Fruit fly (Drosophila melanogaster) whole organism, embryonic: Measurements from ENCODE around the gene Gem2.

ENCODE experiments used
- Abd-B ChIP-seq: fragments of 200-800 bp; sonication (Bioruptor generic); optimal IDR thresholded peaks from 2 replicates; lab custom pipeline; 2018; ENCODE audit warnings: missing biosample characterization, mild to moderate bottlenecking, missing genetic modification characterization, moderate library complexity
- Aef1 ChIP-seq: fragments of 200-800 bp; sonication (Bioruptor generic); IDR thresholded peaks from 3 replicates; pipeline ENCODE4 v1.3.6; 2022; ENCODE audit warnings: missing biosample characterization, missing genetic modification characterization
- BEAF-32 ChIP-seq: fragments of 200-800 bp; sonication (Bioruptor generic); optimal IDR thresholded peaks from 3 replicates; lab custom pipeline; 2017; ENCODE audit warnings: missing biosample characterization, missing genetic modification characterization, mild to moderate bottlenecking, moderate library complexity, missing genetic modification reagents
- CG10267 ChIP-seq: fragments of 200-800 bp; sonication (Bioruptor generic); optimal IDR thresholded peaks from 2 replicates; lab custom pipeline; 2018; ENCODE audit warnings: missing biosample characterization, mild to moderate bottlenecking, missing genetic modification characterization, moderate library complexity
- CG11723 ChIP-seq: fragments of 200-800 bp; sonication (Bioruptor generic); optimal IDR thresholded peaks from 2 replicates; lab custom pipeline; 2017; ENCODE audit warnings: missing biosample characterization, mild to moderate bottlenecking, missing genetic modification characterization
- CG1233 ChIP-seq: fragments of 200-800 bp; sonication (Bioruptor generic); optimal IDR thresholded peaks from 4 replicates; lab custom pipeline; 2018; ENCODE audit warnings: missing biosample characterization, mild to moderate bottlenecking, missing genetic modification characterization
- CG13424 ChIP-seq: fragments of 200-800 bp; sonication (Bioruptor generic); optimal IDR thresholded peaks from 2 replicates; lab custom pipeline; 2019; ENCODE audit warnings: missing biosample characterization, mild to moderate bottlenecking, missing genetic modification characterization, moderate library complexity
- CG13775 ChIP-seq: fragments of 200-800 bp; sonication (Bioruptor generic); optimal IDR thresholded peaks from 3 replicates; lab custom pipeline; 2017; ENCODE audit warnings: missing biosample characterization, mild to moderate bottlenecking, missing genetic modification characterization
- CG14667 ChIP-seq: fragments of 200-800 bp; sonication (Bioruptor generic); IDR thresholded peaks from 2 replicates; pipeline ENCODE4 v1.3.6; 2022; ENCODE audit warnings: missing biosample characterization, missing genetic modification characterization
- CG14710 ChIP-seq: fragments of 200-800 bp; sonication (Bioruptor generic); optimal IDR thresholded peaks from 3 replicates; lab custom pipeline; 2019; ENCODE audit warnings: missing biosample characterization, mild to moderate bottlenecking, missing genetic modification characterization, moderate library complexity
- CG15696 ChIP-seq: fragments of 200-800 bp; sonication (Bioruptor generic); optimal IDR thresholded peaks from 2 replicates; lab custom pipeline; 2019; ENCODE audit warnings: missing biosample characterization, mild to moderate bottlenecking, missing genetic modification characterization, moderate library complexity
- CG17186 ChIP-seq: fragments of 200-800 bp; sonication (Bioruptor generic); optimal IDR thresholded peaks from 3 replicates; lab custom pipeline; 2017; ENCODE audit warnings: missing biosample characterization, missing genetic modification reagents, missing genetic modification characterization
- CG18262 ChIP-seq: fragments of 200-800 bp; optimal IDR thresholded peaks from 3 replicates; lab custom pipeline; 2019; ENCODE audit warnings: missing biosample characterization, mild to moderate bottlenecking, missing genetic modification characterization, moderate library complexity
- CG2678 ChIP-seq: fragments of 200-800 bp; sonication (Bioruptor generic); optimal IDR thresholded peaks from 3 replicates; lab custom pipeline; 2019; ENCODE audit warnings: missing biosample characterization, mild to moderate bottlenecking, missing genetic modification characterization, moderate library complexity
- CG30431 ChIP-seq: fragments of 200-800 bp; sonication (Bioruptor generic); optimal IDR thresholded peaks from 2 replicates; lab custom pipeline; 2017; ENCODE audit warnings: missing biosample characterization, missing genetic modification characterization
- CG3065 ChIP-seq: fragments of 200-800 bp; sonication (Bioruptor generic); optimal IDR thresholded peaks from 2 replicates; lab custom pipeline; 2016; ENCODE audit warnings: missing biosample characterization, missing genetic modification characterization
- CG3163 ChIP-seq: fragments of 200-800 bp; sonication (Bioruptor generic); optimal IDR thresholded peaks from 3 replicates; lab custom pipeline; 2016; ENCODE audit warnings: missing biosample characterization, missing genetic modification characterization
- CG3281 ChIP-seq: fragments of 200-800 bp; sonication (Bioruptor generic); optimal IDR thresholded peaks from 3 replicates; lab custom pipeline; 2017; ENCODE audit warnings: missing biosample characterization, mild to moderate bottlenecking, missing genetic modification characterization
- CG5245 ChIP-seq: fragments of 200-800 bp; sonication (Bioruptor generic); optimal IDR thresholded peaks from 3 replicates; lab custom pipeline; 2016; ENCODE audit warnings: missing biosample characterization, missing genetic modification characterization
- CG6654 ChIP-seq: fragments of 200-800 bp; sonication (Bioruptor generic); optimal IDR thresholded peaks from 2 replicates; lab custom pipeline; 2017; ENCODE audit warnings: missing biosample characterization, mild to moderate bottlenecking, missing genetic modification characterization
- CG8765 ChIP-seq: fragments of 200-800 bp; sonication (Bioruptor generic); IDR thresholded peaks from 2 replicates; pipeline ENCODE4 v1.3.6; 2022; ENCODE audit warnings: missing biosample characterization, missing genetic modification characterization
- CG9932 ChIP-seq: fragments of 200-800 bp; sonication (Bioruptor generic); IDR thresholded peaks from 2 replicates; pipeline ENCODE4 v1.3.6; 2022; ENCODE audit warnings: missing biosample characterization, missing genetic modification characterization
- CkIIα-i1 ChIP-seq: fragments of 200-800 bp; sonication (Bioruptor generic); IDR thresholded peaks from 2 replicates; pipeline ENCODE4 v1.3.6; 2022; ENCODE audit warnings: missing biosample characterization, missing genetic modification characterization
- CoRest ChIP-seq: fragments of 200-800 bp; sonication (Bioruptor generic); optimal IDR thresholded peaks from 3 replicates; lab custom pipeline; 2018; ENCODE audit warnings: missing biosample characterization, mild to moderate bottlenecking, missing genetic modification characterization, moderate library complexity
- D19B ChIP-seq: fragments of 200-800 bp; sonication (Bioruptor generic); optimal IDR thresholded peaks from 2 replicates; lab custom pipeline; 2017; ENCODE audit warnings: missing biosample characterization, mild to moderate bottlenecking, missing genetic modification characterization
- Doc2 ChIP-seq: fragments of 200-800 bp; sonication (Bioruptor generic); IDR thresholded peaks from 2 replicates; pipeline ENCODE4 v1.3.6; 2022; ENCODE audit warnings: missing biosample characterization, missing genetic modification characterization
- Fer1 ChIP-seq: fragments of 200-800 bp; sonication (Bioruptor generic); optimal IDR thresholded peaks from 2 replicates; lab custom pipeline; 2017; ENCODE audit warnings: missing biosample characterization, mild to moderate bottlenecking, missing genetic modification characterization
- Fer2 ChIP-seq: fragments of 200-800 bp; sonication (Bioruptor generic); optimal IDR thresholded peaks from 2 replicates; lab custom pipeline; 2018; ENCODE audit warnings: missing biosample characterization, mild to moderate bottlenecking, missing genetic modification characterization, moderate library complexity
- HLH3B ChIP-seq: fragments of 200-800 bp; sonication (Bioruptor generic); IDR thresholded peaks from 2 replicates; pipeline ENCODE4 v1.3.6; 2022; ENCODE audit warnings: missing biosample characterization, missing genetic modification characterization
- Hand ChIP-seq: fragments of 200-800 bp; sonication (Bioruptor generic); optimal IDR thresholded peaks from 2 replicates; lab custom pipeline; 2017; ENCODE audit warnings: mild to moderate bottlenecking, missing biosample characterization, missing genetic modification reagents, missing genetic modification characterization
- Myb ChIP-seq: fragments of 200-800 bp; sonication (Bioruptor generic); optimal IDR thresholded peaks from 2 replicates; lab custom pipeline; 2016; ENCODE audit warnings: missing biosample characterization, missing genetic modification characterization
- Sin3A ChIP-seq: fragments of >200 bp; optimal IDR thresholded peaks from 2 replicates; lab custom pipeline; 2018
- Sox100B ChIP-seq: fragments of 200-800 bp; sonication (Bioruptor generic); optimal IDR thresholded peaks from 3 replicates; lab custom pipeline; 2018; ENCODE audit warnings: missing biosample characterization, mild to moderate bottlenecking, missing genetic modification characterization
- Taf1 ChIP-seq: fragments of 200-800 bp; sonication (Bioruptor generic); IDR thresholded peaks from 2 replicates; pipeline ENCODE4 v1.3.6; 2022; ENCODE audit warnings: missing biosample characterization, missing genetic modification characterization
- ac ChIP-seq: fragments of 200-800 bp; sonication (Bioruptor generic); optimal IDR thresholded peaks from 3 replicates; lab custom pipeline; 2017; ENCODE audit warnings: missing biosample characterization, mild to moderate bottlenecking, missing genetic modification characterization
- al ChIP-seq: fragments of 200-800 bp; sonication (Bioruptor generic); IDR thresholded peaks from 2 replicates; pipeline ENCODE4 v1.3.6; 2022; ENCODE audit warnings: missing biosample characterization, missing genetic modification characterization
- ase ChIP-seq: fragments of 200-800 bp; sonication (Bioruptor generic); IDR thresholded peaks from 3 replicates; pipeline ENCODE4 v1.3.6; 2022; ENCODE audit warnings: missing biosample characterization, missing genetic modification characterization
- cwo ChIP-seq: fragments of 200-800 bp; sonication (Bioruptor generic); optimal IDR thresholded peaks from 3 replicates; lab custom pipeline; 2017; ENCODE audit warnings: missing biosample characterization, missing genetic modification characterization, mild to moderate bottlenecking, moderate library complexity, missing genetic modification reagents
- dysf ChIP-seq: fragments of 200-800 bp; sonication (Bioruptor generic); IDR thresholded peaks from 3 replicates; pipeline ENCODE4 v1.3.6; 2022; ENCODE audit warnings: missing biosample characterization, missing genetic modification characterization
- ewg ChIP-seq: fragments of 200-800 bp; sonication (Bioruptor generic); optimal IDR thresholded peaks from 3 replicates; lab custom pipeline; 2017; ENCODE audit warnings: mild to moderate bottlenecking, missing biosample characterization, missing genetic modification reagents, missing genetic modification characterization
- gcm2 ChIP-seq: fragments of 200-800 bp; sonication (Bioruptor generic); optimal IDR thresholded peaks from 2 replicates; lab custom pipeline; 2016; ENCODE audit warnings: missing biosample characterization, missing genetic modification characterization
- lilli ChIP-seq: fragments of 200-800 bp; sonication (Bioruptor generic); optimal IDR thresholded peaks from 3 replicates; lab custom pipeline; 2016; ENCODE audit warnings: missing biosample characterization, missing genetic modification characterization
- org-1 ChIP-seq: fragments of 200-800 bp; sonication (Bioruptor generic); optimal IDR thresholded peaks from 2 replicates; lab custom pipeline; 2017; ENCODE audit warnings: missing biosample characterization, missing genetic modification characterization
- rib ChIP-seq: fragments of 200-800 bp; sonication (Bioruptor generic); IDR thresholded peaks from 2 replicates; pipeline ENCODE4 v1.3.6; 2022; ENCODE audit warnings: missing biosample characterization, missing genetic modification characterization
- ro ChIP-seq: fragments of 200-800 bp; sonication (Bioruptor generic); IDR thresholded peaks from 2 replicates; pipeline ENCODE4 v1.3.6; 2022; ENCODE audit warnings: missing biosample characterization, missing genetic modification characterization
- slou ChIP-seq: fragments of 200-800 bp; sonication (Bioruptor generic); optimal IDR thresholded peaks from 3 replicates; lab custom pipeline; 2016; ENCODE audit warnings: missing biosample characterization, missing genetic modification characterization
- sr ChIP-seq: fragments of 200-800 bp; sonication (Bioruptor generic); IDR thresholded peaks from 3 replicates; pipeline ENCODE4 v1.3.6; 2022; ENCODE audit warnings: missing biosample characterization, missing genetic modification characterization
- wdn ChIP-seq: fragments of 200-800 bp; sonication (Bioruptor generic); IDR thresholded peaks from 2 replicates; pipeline ENCODE4 v1.3.6; 2022; ENCODE audit warnings: missing biosample characterization, missing genetic modification characterization
- wor ChIP-seq: fragments of 200-800 bp; sonication (Bioruptor generic); IDR thresholded peaks from 2 replicates; pipeline ENCODE4 v1.3.6; 2022; ENCODE audit warnings: missing biosample characterization, missing genetic modification characterization
- z ChIP-seq: fragments of 200-800 bp; sonication (Bioruptor generic); IDR thresholded peaks from 3 replicates; pipeline ENCODE4 v1.3.6; 2022; ENCODE audit warnings: missing biosample characterization, missing genetic modification characterization

The Gem2 gene

dm6 chr3L:19079798-19080691 is 20.1 kb downstream of the Gem2 start (continued):
- TF ChIP-seq Abd-B (GFP tag; lab: Kevin White, UChicago): no peak
- no peak for TF ChIP-seq al (GFP tag; lab: Robert Waterston, UW)
- TF ChIP-seq CG11723: no peak
- TF ChIP-seq CG8765 (GFP tag; lab: Robert Waterston, UW): no peak
- TF ChIP-seq CG14667 (GFP tag; lab: Robert Waterston, UW): no peak
- peak; percentile 63 for TF ChIP-seq Sox100B (GFP tag; lab: Kevin White, UChicago)
- no peak for TF ChIP-seq slou (GFP tag; lab: Kevin White, UChicago)
- TF ChIP-seq CG13775: peak; percentile 10
- TF ChIP-seq Aef1 (GFP tag; lab: Robert Waterston, UW): no peak
- TF ChIP-seq z (GFP tag; lab: Robert Waterston, UW): no peak
- TF ChIP-seq org-1 (GFP tag; lab: Kevin White, UChicago): peak; percentile 56
- TF ChIP-seq Doc2 (GFP tag; lab: Robert Waterston, UW): no peak
- no peak for TF ChIP-seq ro (GFP tag; lab: Robert Waterston, UW)
- peak; percentile 38 for TF ChIP-seq Myb (GFP tag; lab: Kevin White, UChicago)
- TF ChIP-seq Taf1 (GFP tag; lab: Robert Waterston, UW): no peak
- no peak for TF ChIP-seq CG3163 (GFP tag; lab: Kevin White, UChicago)
- TF ChIP-seq wdn (GFP tag; lab: Robert Waterston, UW): no peak
- TF ChIP-seq D19B (GFP tag; lab: Kevin White, UChicago): no peak
- TF ChIP-seq ac: no peak
- no peak for TF ChIP-seq CG1233 (GFP tag; lab: Kevin White, UChicago)
- peak; percentile 50 for TF ChIP-seq lilli
- TF ChIP-seq CG15696 (tag; lab: Kevin White, UChicago): no peak
- TF ChIP-seq dysf (GFP tag; lab: Robert Waterston, UW): peak; percentile 19; the same call in 1 of the 3 replicates
- TF ChIP-seq CG3065 (GFP tag; lab: Kevin White, UChicago): no peak
- no peak for TF ChIP-seq Fer1
- no peak for TF ChIP-seq rib (GFP tag; lab: Robert Waterston, UW)
- TF ChIP-seq CkIIα-i1: no peak
- TF ChIP-seq sr (GFP tag; lab: Robert Waterston, UW): peak; percentile 52
- TF ChIP-seq ewg (GFP tag; lab: Kevin White, UChicago): peak; percentile 4
- TF ChIP-seq CG9932 (GFP tag; lab: Robert Waterston, UW): peak; percentile 27; the same call in 1 of the 2 replicates
- TF ChIP-seq Fer2 (tag; lab: Kevin White, UChicago): no peak
- peak; percentile 64 for TF ChIP-seq CG2678 (tag; lab: Kevin White, UChicago)
- TF ChIP-seq ase (GFP tag; lab: Robert Waterston, UW): no peak
- TF ChIP-seq CG18262: peak; percentile 54
- TF ChIP-seq CoRest: peak; percentile 54
- TF ChIP-seq wor (GFP tag; lab: Robert Waterston, UW): no peak
- no peak for TF ChIP-seq Sin3A (lab: Kevin White, UChicago)
- TF ChIP-seq CG3281 (GFP tag; lab: Kevin White, UChicago): peak; percentile 58
- TF ChIP-seq CG30431: no peak
- peak; percentile 14 for TF ChIP-seq CG10267 (tag; lab: Kevin White, UChicago)
- TF ChIP-seq Hand (GFP tag; lab: Kevin White, UChicago): no peak
- no peak for TF ChIP-seq CG14710
- no peak for TF ChIP-seq HLH3B (GFP tag; lab: Robert Waterston, UW)
- TF ChIP-seq CG17186 (GFP tag; lab: Kevin White, UChicago): no peak
- no peak for TF ChIP-seq BEAF-32 (GFP tag; lab: Kevin White, UChicago)
- no peak for TF ChIP-seq gcm2 (GFP tag; lab: Kevin White, UChicago)
- TF ChIP-seq CG13424 (tag; lab: Kevin White, UChicago): peak; percentile 26
- no peak for TF ChIP-seq CG6654 (GFP tag; lab: Kevin White, UChicago)
- TF ChIP-seq cwo (GFP tag; lab: Kevin White, UChicago): peak; percentile 1
- TF ChIP-seq CG5245 (GFP tag; lab: Kevin White, UChicago): no peak
